Worm (Caenorhabditis elegans): ENCODE measurements around the gene rib-1.

rib-1 gene

DNA sequence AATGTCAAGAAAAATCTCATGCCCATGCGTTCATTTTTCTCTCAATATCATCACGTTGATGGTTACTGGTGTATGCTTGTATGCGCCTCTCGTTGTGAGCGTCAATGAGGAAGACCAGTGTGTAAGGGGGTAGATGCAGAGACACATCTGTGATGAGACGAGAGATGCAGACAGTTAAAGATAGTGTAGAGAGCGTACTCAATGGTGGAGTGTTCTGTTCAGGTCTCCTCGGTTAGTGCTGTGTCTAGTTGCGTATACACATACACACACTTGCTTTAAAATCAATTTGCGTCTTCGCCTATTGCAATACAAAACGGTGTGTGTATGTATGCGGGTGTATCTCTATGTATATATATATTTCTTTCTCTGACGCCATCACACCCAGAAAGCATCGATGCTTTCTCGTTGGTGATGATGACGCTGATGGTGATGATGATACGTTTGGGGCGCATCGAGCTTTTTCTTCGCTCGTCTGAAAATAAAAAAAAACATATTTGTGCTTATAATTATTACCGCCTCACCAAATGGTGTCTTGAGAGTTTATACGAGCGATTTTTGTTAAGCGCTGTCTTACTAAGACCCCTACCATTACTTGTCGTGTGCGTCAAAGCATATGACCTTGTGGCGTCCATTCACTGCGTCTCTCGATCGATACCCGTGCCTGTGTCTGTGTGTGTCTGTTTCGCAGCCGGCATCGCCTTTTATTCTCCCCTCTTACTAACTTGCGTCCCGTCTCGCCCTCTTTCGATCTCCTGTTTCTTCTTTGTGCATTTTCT, 15.0 kb downstream of the rib-1 start, which contains the start of gene F40F11.3 (continued):
- peak; percentile 46 for TF ChIP-seq mdl-1 (tag; optimal IDR thresholded peaks at IDR 0.05)

DNA sequence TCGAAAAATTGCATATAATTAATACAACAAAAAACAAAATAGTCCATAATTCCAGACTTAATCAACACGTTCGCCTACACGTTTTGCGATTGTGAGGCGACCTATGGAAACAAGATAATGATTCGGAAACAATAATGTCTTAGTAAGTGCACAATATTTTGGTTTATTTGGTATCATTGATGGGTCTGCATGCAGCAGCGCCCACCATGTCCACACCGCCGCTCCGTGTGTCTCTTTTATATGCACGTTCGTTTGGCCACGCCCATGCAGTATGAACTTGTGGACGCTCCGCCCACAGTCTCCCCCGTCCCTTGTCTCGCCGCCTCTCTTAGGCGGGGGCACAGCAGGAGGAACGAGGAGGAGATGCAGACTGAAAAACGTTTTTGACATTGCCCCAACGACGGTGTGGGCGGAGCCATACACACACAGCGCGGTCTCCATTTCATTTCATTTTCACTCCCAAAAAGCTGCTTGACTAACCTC, 15.6 kb downstream of the rib-1 start, which contains the start of gene mig-38:
TSS of gene mig-38 (plus strand) at position 54 of the 483 bp plus-strand sequence.
- TF ChIP-seq nhr-25 (tag; optimal IDR thresholded peaks at IDR 0.05) (peak; percentile 57), ceh-82 (tag; optimal IDR thresholded peaks at IDR 0.05) (no peak), hmg-11 (tag; optimal IDR thresholded peaks at IDR 0.05) (peak; percentile 66), nhr-43 (tag; optimal IDR thresholded peaks at IDR 0.05; ENCODE audit: poor library complexity, severe bottlenecking) (peak; percentile 69), elt-3 (tag; optimal IDR thresholded peaks at IDR 0.05) (no peak), snpc-4 (tag; optimal IDR thresholded peaks at IDR 0.05) (peak; percentile 14), fkh-2 (tag; optimal IDR thresholded peaks at IDR 0.05) (no peak), pqm-1 (tag; optimal IDR thresholded peaks at IDR 0.05) (peak; percentile 32), ceh-16 (tag; optimal IDR thresholded peaks at IDR 0.05) (no peak), ama-1 (optimal IDR thresholded peaks at IDR 0.05) (peak; percentile 96), nhr-23 (tag; optimal IDR thresholded peaks at IDR 0.05) (no peak), daf-12 (tag; optimal IDR thresholded peaks at IDR 0.05) (no peak), ztf-4 (tag; optimal IDR thresholded peaks at IDR 0.05) (peak; percentile 27), egl-5 (tag; optimal IDR thresholded peaks at IDR 0.05) (peak; percentile 24), nhr-237 (tag; optimal IDR thresholded peaks at IDR 0.05) (no peak), lsy-12 (tag; optimal IDR thresholded peaks at IDR 0.05) (peak; percentile 50), R02D3.7 (tag; optimal IDR thresholded peaks at IDR 0.05) (no peak), lin-15B (tag; optimal IDR thresholded peaks at IDR 0.05) (peak; percentile 39), nfya-1 (tag; optimal IDR thresholded peaks at IDR 0.05; ENCODE audit: insufficient read depth) (peak; percentile 81), lin-39 (tag; optimal IDR thresholded peaks at IDR 0.05) (peak; percentile 54), jun-1 (tag; optimal IDR thresholded peaks at IDR 0.05) (peak; percentile 17), elt-2 (tag; optimal IDR thresholded peaks at IDR 0.05) (peak; percentile 56)

DNA sequence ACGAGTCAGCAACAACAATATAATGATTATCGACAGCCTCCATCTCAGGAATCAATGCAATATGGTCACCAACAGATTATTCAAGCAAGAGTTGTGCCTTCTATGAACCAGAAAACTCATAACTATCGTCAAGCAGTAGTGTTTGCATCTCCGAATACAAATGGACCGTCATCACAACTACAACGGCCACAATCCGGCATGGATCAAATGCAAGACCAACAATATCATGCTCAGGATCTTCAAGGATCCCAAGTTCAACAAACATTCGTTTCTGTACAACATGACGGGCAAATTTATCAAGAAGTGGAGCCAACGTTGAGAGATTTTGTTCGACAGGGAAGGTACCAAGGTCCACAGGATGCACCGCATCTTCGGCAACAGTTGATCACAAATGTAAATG, 18.5 kb downstream of the rib-1 start:
- TF ChIP-seq fkh-2 (tag; optimal IDR thresholded peaks at IDR 0.05), result no peak
- no peak for TF ChIP-seq tbx-2 (tag; optimal IDR thresholded peaks at IDR 0.05)
- TF ChIP-seq snpc-4 (tag; optimal IDR thresholded peaks at IDR 0.05), result no peak
- TF ChIP-seq R02D3.7 (tag; optimal IDR thresholded peaks at IDR 0.05), result no peak
- no peak for TF ChIP-seq lin-15B (tag; optimal IDR thresholded peaks at IDR 0.05)
- TF ChIP-seq ZK546.5 (tag; optimal IDR thresholded peaks at IDR 0.05), result no peak
- no peak for TF ChIP-seq fkh-10 (GFP tag; optimal IDR thresholded peaks at IDR 0.05)
- TF ChIP-seq mml-1 (tag; optimal IDR thresholded peaks at IDR 0.05), result no peak
- TF ChIP-seq skn-1 (tag; optimal IDR thresholded peaks at IDR 0.05), result no peak
- no peak for TF ChIP-seq ztf-11 (tag; optimal IDR thresholded peaks at IDR 0.05)
- TF ChIP-seq ceh-28 (tag; optimal IDR thresholded peaks at IDR 0.05), result no peak
- no peak for TF ChIP-seq elt-3 (tag; optimal IDR thresholded peaks at IDR 0.05)
- TF ChIP-seq hmg-11 (tag; optimal IDR thresholded peaks at IDR 0.05), result no peak

DNA sequence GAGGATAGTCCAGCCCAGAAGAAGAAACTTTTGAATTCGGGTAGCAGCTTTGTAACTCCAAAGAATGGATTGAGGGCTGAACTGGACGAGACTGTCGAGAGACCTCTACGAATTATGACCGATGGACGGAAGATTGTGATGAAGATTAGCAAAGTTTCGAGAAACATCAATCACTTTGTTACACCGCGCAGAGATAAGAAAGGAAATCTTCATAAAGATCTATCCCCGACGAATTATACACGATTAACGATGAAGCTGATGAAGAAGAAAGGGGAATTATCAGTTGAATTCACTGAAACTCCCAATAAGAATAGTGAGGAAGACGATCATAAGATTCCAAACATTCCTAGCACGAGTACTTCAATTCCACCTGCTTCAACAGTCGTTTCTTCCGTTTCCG, 21.1 kb downstream of the rib-1 start:
- TF ChIP-seq ama-1 (optimal IDR thresholded peaks at IDR 0.05) (no peak), elt-1 (tag; optimal IDR thresholded peaks at IDR 0.05) (peak; percentile 89)

DNA sequence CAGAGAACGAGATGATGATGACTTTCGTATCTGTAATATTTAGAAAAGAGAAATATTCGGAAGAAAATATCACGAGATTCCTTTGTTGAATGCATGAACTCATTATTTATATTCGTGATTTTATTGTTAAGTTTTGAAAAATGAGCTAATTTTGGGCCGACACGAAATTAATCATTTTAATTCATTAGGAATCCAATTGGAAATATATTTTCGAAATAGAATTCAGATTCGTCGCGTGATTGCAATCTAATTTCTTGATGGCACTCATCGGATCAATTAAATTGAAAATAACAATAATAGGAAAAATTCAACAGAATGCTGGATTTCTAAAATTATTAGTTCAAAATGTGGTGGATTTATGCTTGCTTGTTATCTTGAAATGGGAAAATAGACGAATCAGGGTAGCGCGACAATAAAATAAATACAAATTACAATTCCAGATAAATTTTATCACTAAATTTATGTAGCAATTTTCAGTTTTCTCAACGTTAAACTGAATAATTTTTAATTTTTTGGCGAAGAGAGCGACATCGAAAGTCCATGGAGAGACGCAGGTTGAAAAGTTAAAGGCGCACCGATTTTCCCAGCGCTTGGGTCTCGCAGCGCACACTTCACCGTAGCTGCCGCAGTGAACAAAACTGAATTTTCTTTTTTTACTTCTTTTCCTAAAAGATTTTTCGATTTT, 23.3 kb downstream of the rib-1 start:
- no peak for TF ChIP-seq tbx-2 (tag; optimal IDR thresholded peaks at IDR 0.05)
- no peak for TF ChIP-seq fkh-10 (GFP tag; optimal IDR thresholded peaks at IDR 0.05)
- peak; percentile 12 for TF ChIP-seq nhr-77 (tag; optimal IDR thresholded peaks at IDR 0.05)
- TF ChIP-seq nhr-43 (tag; optimal IDR thresholded peaks at IDR 0.05; ENCODE audit: poor library complexity, severe bottlenecking), result peak; percentile 67
- TF ChIP-seq lin-15B (tag; optimal IDR thresholded peaks at IDR 0.05), result peak; percentile 75
- no peak for TF ChIP-seq unc-39 (tag; optimal IDR thresholded peaks at IDR 0.05)
- peak; percentile 74 for TF ChIP-seq lin-39 (tag; optimal IDR thresholded peaks at IDR 0.05)
- TF ChIP-seq pqm-1 (tag; optimal IDR thresholded peaks at IDR 0.05), result peak; percentile 43
- TF ChIP-seq nhr-11 (tag; optimal IDR thresholded peaks at IDR 0.05), result no peak
- TF ChIP-seq fkh-2 (tag; optimal IDR thresholded peaks at IDR 0.05), result no peak
- TF ChIP-seq sea-2 (GFP tag; optimal IDR thresholded peaks at IDR 0.05), result no peak
- TF ChIP-seq zag-1 (tag; optimal IDR thresholded peaks at IDR 0.05), result no peak
- no peak for TF ChIP-seq skn-1 (tag; optimal IDR thresholded peaks at IDR 0.05)
- no peak for TF ChIP-seq nhr-76 (tag; optimal IDR thresholded peaks at IDR 0.05)
- no peak for TF ChIP-seq nhr-237 (tag; optimal IDR thresholded peaks at IDR 0.05)
- TF ChIP-seq ceh-28 (tag; optimal IDR thresholded peaks at IDR 0.05), result no peak
- TF ChIP-seq pha-4 (tag; optimal IDR thresholded peaks at IDR 0.05), result peak; percentile 77
- peak; percentile 81 for TF ChIP-seq aly-2 (tag; optimal IDR thresholded peaks at IDR 0.05)
- TF ChIP-seq fos-1 (tag; optimal IDR thresholded peaks at IDR 0.05), result no peak
- TF ChIP-seq daf-12 (tag; optimal IDR thresholded peaks at IDR 0.05), result no peak
- TF ChIP-seq egl-27 (tag; optimal IDR thresholded peaks at IDR 0.05), result no peak
- no peak for TF ChIP-seq mml-1 (tag; optimal IDR thresholded peaks at IDR 0.05)
- TF ChIP-seq hmg-11 (tag; optimal IDR thresholded peaks at IDR 0.05), result peak; percentile 90
- no peak for TF ChIP-seq ceh-82 (tag; optimal IDR thresholded peaks at IDR 0.05)
- TF ChIP-seq jun-1 (tag; optimal IDR thresholded peaks at IDR 0.05), result no peak
- TF ChIP-seq egl-5 (tag; optimal IDR thresholded peaks at IDR 0.05), result no peak

Data from whole organism, L3 larva.